Worm (Caenorhabditis elegans) whole organism, L1 larva: ENCODE results near the gene wrt-7.

Source experiments
- C04F5.9 ChIP-seq: sonication (generic microtip); optimal IDR thresholded peaks from 2 replicates; lab custom pipeline; 2016; ENCODE audit warnings: missing genetic modification characterization, missing compliant biosample characterization
- F16B12.6 ChIP-seq: fragments of 150-350 bp; optimal IDR thresholded peaks from 2 replicates; lab custom pipeline; 2014; ENCODE audit warnings: missing biosample characterization, missing genetic modification characterization
- aly-2 ChIP-seq: fragments of 150-350 bp; optimal IDR thresholded peaks from 2 replicates; lab custom pipeline; 2014; ENCODE audit warnings: missing biosample characterization, missing genetic modification characterization
- ama-1 ChIP-seq: fragments of 150-350 bp; optimal IDR thresholded peaks from 2 replicates; lab custom pipeline; 2014
- efl-1 ChIP-seq, 4 experiments: fragments of 150-350 bp; optimal IDR thresholded peaks in 3 of 4; peaks in 1 of 4; 1 replicate in 1 of 4; 2 replicates in 3 of 4; lab custom pipeline; 2014; ENCODE audit warnings: missing biosample characterization in 2 of 4, missing genetic modification characterization in 2 of 4, missing genetic modification reagents in 2 of 4
- egl-27 ChIP-seq, 2 experiments: fragments of 150-350 bp in 1 of 2; sonication (generic microtip); optimal IDR thresholded peaks; 3 replicates each; lab custom pipeline; 2017 to 2018; ENCODE audit warnings: missing biosample characterization in 2 of 2, missing genetic modification characterization in 2 of 2, missing genetic modification reagents in 2 of 2
- elt-3 ChIP-seq, 6 experiments: fragments of 150-350 bp in 1 of 6; sonication (generic microtip); optimal IDR thresholded peaks; 2 replicates each; lab custom pipeline; 2017 to 2018; ENCODE audit warnings: missing biosample characterization in 6 of 6, missing genetic modification characterization in 6 of 6, inconsistent platforms in 1 of 6
- ets-5 ChIP-seq: fragments of 200-800 bp; sonication (Bioruptor generic); IDR thresholded peaks from 2 replicates; pipeline ENCODE4 v1.3.6; 2022; ENCODE audit warnings: missing genetic modification characterization, missing compliant biosample characterization
- fos-1 ChIP-seq: fragments of 150-350 bp; optimal IDR thresholded peaks from 2 replicates; lab custom pipeline; 2014; ENCODE audit warnings: missing biosample characterization, missing genetic modification characterization
- hlh-17 ChIP-seq: fragments of 200-800 bp; sonication (Bioruptor generic); optimal IDR thresholded peaks from 2 replicates; lab custom pipeline; 2018; ENCODE audit warnings: missing genetic modification characterization, mild to moderate bottlenecking, missing compliant biosample characterization, moderate library complexity, borderline replicate concordance
- hlh-4 ChIP-seq: sonication (generic microtip); optimal IDR thresholded peaks from 2 replicates; lab custom pipeline; 2016; ENCODE audit warnings: mild to moderate bottlenecking, missing genetic modification characterization, missing compliant biosample characterization
- jun-1 ChIP-seq: fragments of 150-350 bp; optimal IDR thresholded peaks from 2 replicates; lab custom pipeline; 2014; ENCODE audit warnings: missing biosample characterization, missing genetic modification reagents, missing genetic modification characterization
- lin-13 ChIP-seq: fragments of 150-350 bp; optimal IDR thresholded peaks from 2 replicates; lab custom pipeline; 2014; ENCODE audit warnings: missing biosample characterization, missing genetic modification reagents, missing genetic modification characterization
- mab-9 ChIP-seq: fragments of 200-800 bp; sonication (Bioruptor generic); IDR thresholded peaks from 2 replicates; pipeline ENCODE4 v1.3.6; 2022; ENCODE audit warnings: missing genetic modification reagents, missing genetic modification characterization, missing compliant biosample characterization
- mdl-1 ChIP-seq, 2 experiments: fragments of 150-350 bp; optimal IDR thresholded peaks; 2 replicates each; lab custom pipeline; 2014 to 2017; ENCODE audit warnings: missing biosample characterization in 2 of 2, missing genetic modification characterization in 2 of 2, inconsistent platforms in 1 of 2
- nhr-19 ChIP-seq: fragments of 200-800 bp; sonication (Bioruptor generic); conservative IDR thresholded peaks from 2 replicates; pipeline ENCODE4 v1.3.6; 2022; ENCODE audit warnings: missing genetic modification characterization, missing compliant biosample characterization
- nhr-20 ChIP-seq: sonication (generic microtip); optimal IDR thresholded peaks from 2 replicates; lab custom pipeline; 2016; ENCODE audit warnings: mild to moderate bottlenecking, missing genetic modification characterization, missing compliant biosample characterization
- nhr-237 ChIP-seq: fragments of 150-350 bp; optimal IDR thresholded peaks from 2 replicates; lab custom pipeline; 2014; ENCODE audit warnings: missing biosample characterization, missing genetic modification characterization
- nhr-28 ChIP-seq: fragments of 150-350 bp; optimal IDR thresholded peaks from 2 replicates; lab custom pipeline; 2014; ENCODE audit warnings: missing biosample characterization, missing genetic modification characterization
- nhr-71 ChIP-seq: sonication (generic microtip); optimal IDR thresholded peaks from 2 replicates; lab custom pipeline; 2016; ENCODE audit warnings: mild to moderate bottlenecking, missing genetic modification characterization, moderate library complexity, missing compliant biosample characterization
- nhr-85 ChIP-seq: sonication (generic microtip); peaks from one replicate; lab custom pipeline; 2016; ENCODE audit warnings: missing genetic modification characterization, inconsistent platforms, missing compliant biosample characterization
- snpc-4 ChIP-seq: fragments of 150-350 bp; optimal IDR thresholded peaks from 2 replicates; lab custom pipeline; 2014; ENCODE audit warnings: missing biosample characterization, missing genetic modification characterization
- sox-4 ChIP-seq: sonication (generic microtip); optimal IDR thresholded peaks from 2 replicates; lab custom pipeline; 2016; ENCODE audit warnings: missing genetic modification characterization, missing compliant biosample characterization
- sup-37 ChIP-seq: fragments of 200-800 bp; sonication (Bioruptor generic); optimal IDR thresholded peaks from 2 replicates; lab custom pipeline; 2018; ENCODE audit warnings: mild to moderate bottlenecking, missing genetic modification characterization, missing compliant biosample characterization
- unc-130 ChIP-seq: fragments of 150-350 bp; optimal IDR thresholded peaks from 2 replicates; lab custom pipeline; 2017; ENCODE audit warnings: missing biosample characterization, missing genetic modification characterization, inconsistent platforms
- unc-30 ChIP-seq: sonication (generic microtip); optimal IDR thresholded peaks from 2 replicates; lab custom pipeline; 2017; ENCODE audit warnings: missing biosample characterization, missing genetic modification characterization
- unc-62 ChIP-seq: fragments of 150-350 bp; optimal IDR thresholded peaks from 2 replicates; lab custom pipeline; 2014; ENCODE audit warnings: missing biosample characterization, missing genetic modification reagents, missing genetic modification characterization
- zip-4 ChIP-seq: fragments of 200-800 bp; sonication (Bioruptor generic); optimal IDR thresholded peaks from 2 replicates; lab custom pipeline; 2018; ENCODE audit warnings: mild to moderate bottlenecking, missing genetic modification characterization, moderate library complexity, missing compliant biosample characterization
- ztf-11 ChIP-seq, 2 experiments: sonication (generic microtip); optimal IDR thresholded peaks; 2 replicates each; lab custom pipeline; 2016 to 2017; ENCODE audit warnings: missing genetic modification characterization in 2 of 2, missing biosample characterization in 1 of 2, missing compliant biosample characterization in 1 of 2

The wrt-7 gene

DNA sequence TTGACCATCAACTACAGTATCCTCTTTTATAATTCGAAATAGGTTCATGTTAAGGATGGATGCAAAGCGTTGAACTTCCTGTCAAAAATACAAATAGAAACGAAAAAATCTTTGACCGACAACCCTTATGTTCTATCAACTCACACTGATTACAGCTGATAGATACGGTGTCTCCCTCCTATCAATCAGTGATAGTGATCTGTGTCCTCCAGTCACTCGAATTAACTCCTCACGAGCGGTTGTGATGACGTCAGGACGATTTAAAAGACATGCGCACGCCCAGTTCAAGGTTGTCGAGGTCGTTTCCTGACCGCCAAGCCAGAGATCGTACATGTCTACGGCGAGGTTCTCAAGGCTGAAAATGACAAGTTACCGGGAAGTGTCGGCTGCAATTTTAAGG is 51.3 kb downstream of the wrt-7 start:
- no peak for TF ChIP-seq nhr-28 (tag; lab: Kevin White, UChicago)
- no peak for TF ChIP-seq aly-2 (tag; lab: Kevin White, UChicago)
- TF ChIP-seq zip-4, result no peak
- TF ChIP-seq lin-13 (GFP tag; lab: Kevin White, UChicago), result no peak
- no peak for TF ChIP-seq mab-9 (GFP tag; lab: Robert Waterston, UW)
- no peak for TF ChIP-seq ama-1
- no peak for TF ChIP-seq unc-30
- TF ChIP-seq sup-37 (GFP tag; lab: Kevin White, UChicago), result no peak
- TF ChIP-seq C04F5.9 (tag; lab: Kevin White, UChicago), result no peak
- no peak for TF ChIP-seq sox-4 (tag; lab: Kevin White, UChicago)
- TF ChIP-seq nhr-20, result peak; percentile 42
- TF ChIP-seq unc-62 (GFP tag; lab: Kevin White, UChicago), result no peak
- no peak for TF ChIP-seq fos-1 (tag; lab: Kevin White, UChicago)
- peak; percentile 28 to 88 (median 78) for TF ChIP-seq elt-3 (tag; optimal IDR thresholded peaks at IDR 0.05; lab: Kevin White, UChicago)
- no peak for TF ChIP-seq nhr-71 (tag; lab: Kevin White, UChicago)
- TF ChIP-seq nhr-237, result no peak
- no peak for TF ChIP-seq unc-130 (tag; lab: Kevin White, UChicago)
- peak; percentile 83 for TF ChIP-seq nhr-85 (tag; lab: Kevin White, UChicago)
- TF ChIP-seq snpc-4 (tag; lab: Kevin White, UChicago), result no peak
- no peak for TF ChIP-seq hlh-4 (tag; lab: Kevin White, UChicago)
- no peak for TF ChIP-seq ets-5 (GFP tag; lab: Robert Waterston, UW)
- no peak for TF ChIP-seq efl-1 (optimal IDR thresholded peaks at IDR 0.05; lab: Kevin White, UChicago)
- TF ChIP-seq efl-1 (GFP tag; optimal IDR thresholded peaks at IDR 0.05 in 1 of 2; lab: Kevin White, UChicago), result peak in 1 of 2 experiments; percentile 88
- TF ChIP-seq nhr-19 (GFP tag; lab: Robert Waterston, UW), result no peak
- no peak for TF ChIP-seq ztf-11 (tag; optimal IDR thresholded peaks at IDR 0.05; lab: Kevin White, UChicago)
- no peak for TF ChIP-seq jun-1 (tag; lab: Kevin White, UChicago)
- TF ChIP-seq F16B12.6, result no peak
- TF ChIP-seq egl-27 (tag; optimal IDR thresholded peaks at IDR 0.05; lab: Kevin White, UChicago), result no peak
- TF ChIP-seq mdl-1 (tag; optimal IDR thresholded peaks at IDR 0.05; lab: Kevin White, UChicago), result no peak
- no peak for TF ChIP-seq hlh-17 (GFP tag; lab: Kevin White, UChicago)
